Worm (Caenorhabditis elegans) whole organism, young adult: Measurements from ENCODE around the gene zipt-3.

Experiments used
- F23B12.7 ChIP-seq: sonication (generic microtip); optimal IDR thresholded peaks from 2 replicates; lab custom pipeline; 2017; ENCODE audit warnings: missing genetic modification characterization, mild to moderate bottlenecking, missing compliant biosample characterization, antibody characterized with exemption, moderate library complexity; ENCODE audit not compliant: insufficient read depth
- F39B2.1 ChIP-seq: fragments of 200-800 bp; sonication (Bioruptor generic); IDR thresholded peaks from 2 replicates; pipeline ENCODE4 v1.3.6; 2022; ENCODE audit warnings: missing genetic modification reagents, missing genetic modification characterization, missing compliant biosample characterization
- Y79H2A.3 ChIP-seq: fragments of 200-800 bp; sonication (Bioruptor generic); conservative IDR thresholded peaks from 2 replicates; pipeline ENCODE4 v1.3.6; 2022; ENCODE audit warnings: missing genetic modification reagents, missing genetic modification characterization, missing compliant biosample characterization
- attf-3 ChIP-seq: fragments of 200-800 bp; sonication (Bioruptor generic); conservative IDR thresholded peaks from 2 replicates; pipeline ENCODE4 v1.3.6; 2022; ENCODE audit warnings: missing genetic modification reagents, missing genetic modification characterization, missing compliant biosample characterization
- ceh-58 ChIP-seq: fragments of 200-800 bp; sonication (Bioruptor generic); IDR thresholded peaks from 2 replicates; pipeline ENCODE4 v1.3.6; 2022; ENCODE audit warnings: missing genetic modification characterization, missing compliant biosample characterization
- dox-1 ChIP-seq: fragments of 200-800 bp; sonication (Bioruptor generic); IDR thresholded peaks from 2 replicates; pipeline ENCODE4 v1.3.6; 2022; ENCODE audit warnings: missing genetic modification reagents, missing genetic modification characterization, missing compliant biosample characterization
- fkh-3 ChIP-seq: sonication (generic microtip); optimal IDR thresholded peaks from 2 replicates; lab custom pipeline; 2016; ENCODE audit warnings: mild to moderate bottlenecking, missing genetic modification characterization, missing compliant biosample characterization
- him-1 ChIP-seq: sonication (generic microtip); optimal IDR thresholded peaks from 2 replicates; lab custom pipeline; 2016; ENCODE audit warnings: missing genotype, missing genetic modification reagents, missing genetic modification characterization, missing compliant biosample characterization
- hmg-1.2 ChIP-seq: fragments of 200-800 bp; sonication (Bioruptor generic); IDR thresholded peaks from 2 replicates; pipeline ENCODE4 v1.3.6; 2022; ENCODE audit warnings: missing genetic modification reagents, missing genetic modification characterization, missing compliant biosample characterization
- let-607 ChIP-seq, 2 experiments: fragments of 200-800 bp in 1 of 2; sonication (Bioruptor generic) in 1 of 2; sonication (generic microtip) in 1 of 2; optimal IDR thresholded peaks; 2 replicates each; lab custom pipeline; 2016 to 2018; ENCODE audit warnings: mild to moderate bottlenecking in 2 of 2, missing compliant biosample characterization in 2 of 2, missing genetic modification characterization in 2 of 2, moderate library complexity in 2 of 2, missing genotype in 1 of 2
- lin-26 ChIP-seq: fragments of 200-800 bp; sonication (Bioruptor generic); IDR thresholded peaks from 2 replicates; pipeline ENCODE4 v1.3.6; 2022; ENCODE audit warnings: missing genetic modification reagents, missing genetic modification characterization, missing compliant biosample characterization
- lin-40 ChIP-seq: sonication (generic microtip); optimal IDR thresholded peaks from 2 replicates; lab custom pipeline; 2016; ENCODE audit warnings: missing genetic modification characterization, mild to moderate bottlenecking, missing compliant biosample characterization, missing genotype, missing genetic modification reagents
- madf-8 ChIP-seq: fragments of 200-800 bp; sonication (Bioruptor generic); conservative IDR thresholded peaks from 2 replicates; pipeline ENCODE4 v1.3.6; 2022; ENCODE audit warnings: missing genetic modification reagents, missing genetic modification characterization, missing compliant biosample characterization
- somi-1 ChIP-seq: fragments of 200-800 bp; sonication (Bioruptor generic); optimal IDR thresholded peaks from 2 replicates; lab custom pipeline; 2018; ENCODE audit warnings: mild to moderate bottlenecking, missing genetic modification characterization, missing compliant biosample characterization
- xnd-1 ChIP-seq: sonication (generic microtip); optimal IDR thresholded peaks from 2 replicates; lab custom pipeline; 2016; ENCODE audit warnings: missing genotype, missing genetic modification reagents, missing genetic modification characterization, missing compliant biosample characterization
- ztf-18 ChIP-seq: sonication (generic microtip); optimal IDR thresholded peaks from 2 replicates; lab custom pipeline; 2016; ENCODE audit warnings: missing genotype, mild to moderate bottlenecking, missing genetic modification characterization, missing compliant biosample characterization

zipt-3 gene

DNA sequence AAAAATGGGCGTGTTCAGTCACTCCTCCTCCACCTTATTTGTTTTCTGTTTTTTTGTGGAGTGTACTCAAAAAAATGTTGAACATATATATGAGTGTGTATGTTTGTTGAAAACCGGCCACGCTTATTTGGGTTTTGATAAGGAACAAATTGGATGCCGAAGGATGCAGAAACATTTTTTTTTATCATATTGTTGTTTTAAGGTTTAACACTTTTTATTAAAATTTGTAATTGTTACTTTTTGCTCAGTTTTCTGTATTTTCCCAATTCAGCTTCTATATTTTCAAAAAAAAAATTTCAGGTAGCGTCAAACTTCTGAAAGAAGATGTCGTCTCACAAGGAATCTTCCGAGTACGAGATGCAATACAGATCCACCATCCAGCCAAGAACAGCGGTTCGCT is 47.4 kb downstream of the zipt-3 start, which contains the start of gene ifb-1:
Gene ifb-1, plus strand, starts transcription at position 301 of the 400 bp plus-strand sequence.
- TF ChIP-seq F39B2.1 (GFP tag; lab: Robert Waterston, UW) (no peak), him-1 (tag; lab: Kevin White, UChicago) (no peak), attf-3 (GFP tag; lab: Robert Waterston, UW) (no peak), ceh-58 (no peak), fkh-3 (tag; lab: Kevin White, UChicago) (no peak), dox-1 (GFP tag; lab: Robert Waterston, UW) (no peak), madf-8 (no peak)

DNA sequence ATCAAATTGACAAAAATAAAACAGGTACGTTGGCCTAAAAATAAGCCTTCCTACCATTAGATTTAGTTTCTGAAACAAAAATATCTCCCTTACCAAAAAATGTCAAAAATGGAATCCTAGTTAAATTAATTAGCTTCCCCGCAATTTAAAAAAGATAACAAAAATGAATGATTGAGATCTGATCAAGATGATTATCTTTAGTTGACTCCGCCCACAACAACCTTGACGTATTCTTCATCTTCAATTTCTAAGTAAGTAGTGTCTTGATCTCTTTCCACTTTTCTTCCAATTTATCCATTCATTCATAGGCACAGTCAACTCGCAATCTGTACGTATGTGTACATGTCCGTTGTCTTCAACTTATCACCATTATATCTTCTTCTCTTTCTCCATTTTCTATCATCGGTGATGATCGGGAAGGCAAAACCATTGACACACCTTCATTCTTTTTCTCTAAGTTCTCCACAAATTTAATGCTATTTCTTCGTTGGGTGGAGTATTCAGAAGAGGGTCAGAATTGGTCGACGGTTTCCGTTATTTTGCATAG is 50.4 kb downstream of the zipt-3 start:
- TF ChIP-seq hmg-1.2 (no peak), attf-3 (GFP tag; lab: Robert Waterston, UW) (no peak), F23B12.7 (tag; lab: Kevin White, UChicago) (no peak), Y79H2A.3 (no peak), lin-26 (GFP tag; lab: Robert Waterston, UW) (no peak), somi-1 (GFP tag; lab: Kevin White, UChicago) (no peak), madf-8 (no peak), xnd-1 (tag; lab: Kevin White, UChicago) (no peak), ztf-18 (no peak), let-607 (tag; optimal IDR thresholded peaks at IDR 0.05; lab: Kevin White, UChicago) (no peak), lin-40 (tag; lab: Kevin White, UChicago) (no peak)
